Worm (Caenorhabditis elegans) whole organism, L1 larva: ENCODE measurements around the gene sax-7.

Experiments used
- C16A3.4 ChIP-seq: fragments of 150-350 bp; optimal IDR thresholded peaks from 2 replicates; lab custom pipeline; 2014; ENCODE audit warnings: missing biosample characterization, missing genetic modification characterization
- C34B4.2 ChIP-seq: sonication (generic microtip); optimal IDR thresholded peaks from 2 replicates; lab custom pipeline; 2017; ENCODE audit warnings: mild to moderate bottlenecking, missing genetic modification characterization, missing compliant biosample characterization
- F16B12.6 ChIP-seq: fragments of 150-350 bp; optimal IDR thresholded peaks from 2 replicates; lab custom pipeline; 2014; ENCODE audit warnings: missing biosample characterization, missing genetic modification characterization
- aly-2 ChIP-seq: fragments of 150-350 bp; optimal IDR thresholded peaks from 2 replicates; lab custom pipeline; 2014; ENCODE audit warnings: missing biosample characterization, missing genetic modification characterization
- ama-1 ChIP-seq: fragments of 150-350 bp; optimal IDR thresholded peaks from 2 replicates; lab custom pipeline; 2014
- blmp-1 ChIP-seq: fragments of 150-350 bp; optimal IDR thresholded peaks from 2 replicates; lab custom pipeline; 2014; ENCODE audit warnings: missing biosample characterization, missing genetic modification characterization
- ceh-63 ChIP-seq: fragments of 200-800 bp; sonication (Bioruptor generic); optimal IDR thresholded peaks from 2 replicates; lab custom pipeline; 2018; ENCODE audit warnings: mild to moderate bottlenecking, missing genetic modification characterization, missing compliant biosample characterization
- ceh-8 ChIP-seq: fragments of 200-800 bp; sonication (Bioruptor generic); optimal IDR thresholded peaks from 2 replicates; lab custom pipeline; 2018; ENCODE audit warnings: mild to moderate bottlenecking, missing genetic modification characterization, moderate library complexity, missing compliant biosample characterization
- ceh-88 ChIP-seq: fragments of 200-800 bp; sonication (Bioruptor generic); IDR thresholded peaks from 2 replicates; pipeline ENCODE4 v1.3.6; 2022; ENCODE audit warnings: missing genetic modification characterization, missing compliant biosample characterization
- egl-13 ChIP-seq: sonication (generic microtip); optimal IDR thresholded peaks from 2 replicates; lab custom pipeline; 2016; ENCODE audit warnings: missing genotype, missing genetic modification reagents, missing genetic modification characterization, missing compliant biosample characterization
- ets-5 ChIP-seq: fragments of 200-800 bp; sonication (Bioruptor generic); IDR thresholded peaks from 2 replicates; pipeline ENCODE4 v1.3.6; 2022; ENCODE audit warnings: missing genetic modification characterization, missing compliant biosample characterization
- fkh-10 ChIP-seq: sonication (generic microtip); optimal IDR thresholded peaks from 2 replicates; lab custom pipeline; 2017; ENCODE audit warnings: missing biosample characterization, missing genetic modification reagents, missing genetic modification characterization
- fkh-4 ChIP-seq: sonication (generic microtip); optimal IDR thresholded peaks from 2 replicates; lab custom pipeline; 2016; ENCODE audit warnings: missing compliant biosample characterization, missing genetic modification characterization, borderline replicate concordance
- fkh-8 ChIP-seq: sonication (generic microtip); optimal IDR thresholded peaks from 2 replicates; lab custom pipeline; 2016; ENCODE audit warnings: mild to moderate bottlenecking, missing genetic modification characterization, missing compliant biosample characterization
- fos-1 ChIP-seq: fragments of 150-350 bp; optimal IDR thresholded peaks from 2 replicates; lab custom pipeline; 2014; ENCODE audit warnings: missing biosample characterization, missing genetic modification characterization
- grh-1 ChIP-seq: fragments of 200-800 bp; sonication (Bioruptor generic); IDR thresholded peaks from 2 replicates; pipeline ENCODE4 v1.3.6; 2022; ENCODE audit warnings: missing genetic modification reagents, missing genetic modification characterization, missing compliant biosample characterization
- hlh-4 ChIP-seq: sonication (generic microtip); optimal IDR thresholded peaks from 2 replicates; lab custom pipeline; 2016; ENCODE audit warnings: mild to moderate bottlenecking, missing genetic modification characterization, missing compliant biosample characterization
- lin-13 ChIP-seq: fragments of 150-350 bp; optimal IDR thresholded peaks from 2 replicates; lab custom pipeline; 2014; ENCODE audit warnings: missing biosample characterization, missing genetic modification reagents, missing genetic modification characterization
- lin-14 ChIP-seq: fragments of 200-800 bp; sonication (Bioruptor generic); optimal IDR thresholded peaks from 2 replicates; lab custom pipeline; 2018; ENCODE audit warnings: mild to moderate bottlenecking, missing genetic modification characterization, moderate library complexity, missing compliant biosample characterization
- lin-15B ChIP-seq: fragments of 150-350 bp; sonication (generic microtip); optimal IDR thresholded peaks from 3 replicates; lab custom pipeline; 2014; ENCODE audit warnings: missing biosample characterization, missing genetic modification characterization
- lin-35 ChIP-seq, 2 experiments: fragments of 150-350 bp; optimal IDR thresholded peaks; 2 replicates each; lab custom pipeline; 2014; ENCODE audit warnings: missing biosample characterization in 2 of 2, missing genetic modification characterization in 2 of 2, missing genetic modification reagents in 2 of 2
- lir-3 ChIP-seq: sonication (generic microtip); optimal IDR thresholded peaks from 2 replicates; lab custom pipeline; 2016; ENCODE audit warnings: mild to moderate bottlenecking, missing genetic modification characterization, moderate library complexity, missing compliant biosample characterization; ENCODE audit not compliant: poor library complexity
- lsy-2 ChIP-seq, 2 experiments: fragments of 150-350 bp; optimal IDR thresholded peaks; 2 replicates each; lab custom pipeline; 2014; ENCODE audit warnings: missing biosample characterization in 2 of 2, missing genetic modification characterization in 2 of 2
- mab-9 ChIP-seq: fragments of 200-800 bp; sonication (Bioruptor generic); IDR thresholded peaks from 2 replicates; pipeline ENCODE4 v1.3.6; 2022; ENCODE audit warnings: missing genetic modification reagents, missing genetic modification characterization, missing compliant biosample characterization
- mdl-1 ChIP-seq, 2 experiments: fragments of 150-350 bp; optimal IDR thresholded peaks; 2 replicates each; lab custom pipeline; 2014 to 2017; ENCODE audit warnings: missing biosample characterization in 2 of 2, missing genetic modification characterization in 2 of 2, inconsistent platforms in 1 of 2
- mef-2 ChIP-seq: fragments of 150-350 bp; optimal IDR thresholded peaks from 2 replicates; lab custom pipeline; 2014; ENCODE audit warnings: missing biosample characterization, missing genetic modification characterization
- mep-1 ChIP-seq: fragments of 150-350 bp; optimal IDR thresholded peaks from 2 replicates; lab custom pipeline; 2014; ENCODE audit warnings: missing biosample characterization, missing genetic modification characterization
- nhr-11 ChIP-seq: fragments of 150-350 bp; optimal IDR thresholded peaks from 2 replicates; lab custom pipeline; 2014; ENCODE audit warnings: missing biosample characterization, missing genetic modification characterization
- nhr-12 ChIP-seq: sonication (generic microtip); optimal IDR thresholded peaks from 2 replicates; lab custom pipeline; 2017; ENCODE audit warnings: missing biosample characterization, missing genetic modification characterization
- nhr-20 ChIP-seq: sonication (generic microtip); optimal IDR thresholded peaks from 2 replicates; lab custom pipeline; 2016; ENCODE audit warnings: mild to moderate bottlenecking, missing genetic modification characterization, missing compliant biosample characterization
- nhr-237 ChIP-seq: fragments of 150-350 bp; optimal IDR thresholded peaks from 2 replicates; lab custom pipeline; 2014; ENCODE audit warnings: missing biosample characterization, missing genetic modification characterization
- nhr-28 ChIP-seq: fragments of 150-350 bp; optimal IDR thresholded peaks from 2 replicates; lab custom pipeline; 2014; ENCODE audit warnings: missing biosample characterization, missing genetic modification characterization
- nhr-47 ChIP-seq: sonication (generic microtip); optimal IDR thresholded peaks from 2 replicates; lab custom pipeline; 2016; ENCODE audit warnings: mild to moderate bottlenecking, missing genetic modification characterization, moderate library complexity, missing compliant biosample characterization
- nhr-71 ChIP-seq: sonication (generic microtip); optimal IDR thresholded peaks from 2 replicates; lab custom pipeline; 2016; ENCODE audit warnings: mild to moderate bottlenecking, missing genetic modification characterization, moderate library complexity, missing compliant biosample characterization
- nhr-76 ChIP-seq: sonication (generic microtip); optimal IDR thresholded peaks from 2 replicates; lab custom pipeline; 2017; ENCODE audit warnings: missing biosample characterization, missing genetic modification characterization
- nhr-77 ChIP-seq: fragments of 150-350 bp; optimal IDR thresholded peaks from 2 replicates; lab custom pipeline; 2014; ENCODE audit warnings: missing biosample characterization, missing genetic modification characterization
- nhr-84 ChIP-seq: sonication (generic microtip); optimal IDR thresholded peaks from 2 replicates; lab custom pipeline; 2017; ENCODE audit warnings: missing biosample characterization, missing genetic modification characterization
- pax-3 ChIP-seq: fragments of 200-800 bp; sonication (Bioruptor generic); optimal IDR thresholded peaks from 2 replicates; lab custom pipeline; 2018; ENCODE audit warnings: mild to moderate bottlenecking, missing genetic modification characterization, moderate library complexity, missing compliant biosample characterization
- pqm-1 ChIP-seq: sonication (generic microtip); optimal IDR thresholded peaks from 3 replicates; lab custom pipeline; 2017; ENCODE audit warnings: missing biosample characterization, missing genetic modification characterization
- skn-1 ChIP-seq: fragments of 150-350 bp; optimal IDR thresholded peaks from 2 replicates; lab custom pipeline; 2014; ENCODE audit warnings: missing biosample characterization, missing genetic modification characterization
- snpc-4 ChIP-seq: fragments of 150-350 bp; optimal IDR thresholded peaks from 2 replicates; lab custom pipeline; 2014; ENCODE audit warnings: missing biosample characterization, missing genetic modification characterization
- snu-23 ChIP-seq: sonication (generic microtip); optimal IDR thresholded peaks from 2 replicates; lab custom pipeline; 2016; ENCODE audit warnings: missing genetic modification characterization, missing compliant biosample characterization
- sox-4 ChIP-seq: sonication (generic microtip); optimal IDR thresholded peaks from 2 replicates; lab custom pipeline; 2016; ENCODE audit warnings: missing genetic modification characterization, missing compliant biosample characterization
- sup-37 ChIP-seq: fragments of 200-800 bp; sonication (Bioruptor generic); optimal IDR thresholded peaks from 2 replicates; lab custom pipeline; 2018; ENCODE audit warnings: mild to moderate bottlenecking, missing genetic modification characterization, missing compliant biosample characterization
- swsn-7 ChIP-seq: sonication (generic microtip); optimal IDR thresholded peaks from 2 replicates; lab custom pipeline; 2016; ENCODE audit warnings: missing genetic modification characterization, missing compliant biosample characterization
- tbx-2 ChIP-seq: sonication (generic microtip); optimal IDR thresholded peaks from 2 replicates; lab custom pipeline; 2016; ENCODE audit warnings: missing genetic modification characterization, missing compliant biosample characterization
- unc-98 ChIP-seq: fragments of 200-800 bp; sonication (Bioruptor generic); IDR thresholded peaks from 2 replicates; pipeline ENCODE4 v1.3.6; 2022; ENCODE audit warnings: missing genetic modification characterization, missing compliant biosample characterization
- vab-15 ChIP-seq: sonication (generic microtip); optimal IDR thresholded peaks from 2 replicates; lab custom pipeline; 2017; ENCODE audit warnings: missing genotype, mild to moderate bottlenecking, missing genetic modification characterization, missing compliant biosample characterization
- xbp-1 ChIP-seq: sonication (generic microtip); optimal IDR thresholded peaks from 2 replicates; lab custom pipeline; 2016; ENCODE audit warnings: missing genetic modification characterization, missing compliant biosample characterization
- ztf-4 ChIP-seq: fragments of 150-350 bp; optimal IDR thresholded peaks from 2 replicates; lab custom pipeline; 2014; ENCODE audit warnings: missing biosample characterization, missing genetic modification characterization

The sax-7 gene

DNA sequence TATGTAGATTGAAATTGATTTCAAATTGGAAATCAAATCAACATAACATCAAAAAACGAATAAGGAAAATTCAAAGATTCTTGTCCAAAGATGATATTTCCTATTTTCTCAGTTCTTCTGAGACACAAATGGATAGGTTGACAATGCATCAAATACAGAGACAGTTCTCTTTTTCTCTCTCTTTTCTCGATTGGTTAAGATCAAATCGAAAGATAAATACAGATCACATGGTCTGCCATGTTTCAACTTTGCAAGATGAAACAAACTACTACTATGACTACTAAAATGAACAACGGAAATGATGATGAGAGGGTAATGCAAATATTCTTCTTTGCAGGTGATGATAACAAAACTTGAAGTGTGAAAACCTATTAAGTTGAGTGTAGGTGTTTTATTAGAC lies 26.0 kb upstream of the sax-7 start (continued):
- TF ChIP-seq grh-1 (GFP tag; lab: Robert Waterston, UW) (peak; percentile 45), swsn-7 (no peak), mep-1 (tag; lab: Kevin White, UChicago) (peak; percentile 79), lin-14 (peak; percentile 91), nhr-28 (tag; lab: Kevin White, UChicago) (no peak), tbx-2 (tag; lab: Kevin White, UChicago) (peak; percentile 50), vab-15 (tag; lab: Kevin White, UChicago) (no peak), unc-98 (GFP tag; lab: Robert Waterston, UW) (no peak), egl-13 (tag; lab: Kevin White, UChicago) (no peak), lin-13 (no peak), nhr-11 (tag; lab: Kevin White, UChicago) (no peak), sup-37 (GFP tag; lab: Kevin White, UChicago) (no peak), lin-15B (tag; lab: Kevin White, UChicago) (no peak), xbp-1 (tag; lab: Kevin White, UChicago) (no peak), blmp-1 (tag; lab: Kevin White, UChicago) (peak; percentile 77), snpc-4 (tag; lab: Kevin White, UChicago) (no peak), mab-9 (GFP tag; lab: Robert Waterston, UW) (no peak), nhr-47 (tag; lab: Kevin White, UChicago) (peak; percentile 19), nhr-71 (tag; lab: Kevin White, UChicago) (peak; percentile 82), lir-3 (tag; lab: Kevin White, UChicago) (peak; percentile 11), nhr-84 (tag; lab: Kevin White, UChicago) (no peak), ets-5 (GFP tag; lab: Robert Waterston, UW) (no peak), fkh-8 (tag; lab: Kevin White, UChicago) (no peak), fos-1 (tag; lab: Kevin White, UChicago) (no peak), pax-3 (tag; lab: Kevin White, UChicago) (no peak), mef-2 (tag; lab: Kevin White, UChicago) (no peak), ztf-4 (tag; lab: Kevin White, UChicago) (no peak), sox-4 (tag; lab: Kevin White, UChicago) (no peak), F16B12.6 (tag; lab: Kevin White, UChicago) (no peak), nhr-237 (tag; lab: Kevin White, UChicago) (no peak), lsy-2 (tag; optimal IDR thresholded peaks at IDR 0.05; lab: Kevin White, UChicago) (peak; percentile 39 to 70), skn-1 (tag; lab: Kevin White, UChicago) (no peak), aly-2 (no peak), ama-1 (lab: Kevin White, UChicago) (no peak), snu-23 (GFP tag; lab: Kevin White, UChicago) (peak; percentile 74), nhr-20 (tag; lab: Kevin White, UChicago) (peak; percentile 86), ceh-88 (GFP tag; lab: Robert Waterston, UW) (no peak), fkh-4 (no peak), ceh-8 (GFP tag; lab: Kevin White, UChicago) (no peak), ceh-63 (GFP tag; lab: Kevin White, UChicago) (no peak), hlh-4 (no peak), C34B4.2 (tag; lab: Kevin White, UChicago) (no peak), nhr-12 (tag; lab: Kevin White, UChicago) (no peak), mdl-1 (tag; optimal IDR thresholded peaks at IDR 0.05; lab: Kevin White, UChicago) (peak in 1 of 2 experiments; percentile 26), C16A3.4 (tag; lab: Kevin White, UChicago) (peak; percentile 58), fkh-10 (GFP tag; lab: Kevin White, UChicago) (no peak), nhr-77 (no peak), pqm-1 (tag; lab: Kevin White, UChicago) (no peak), lin-35 (GFP tag; optimal IDR thresholded peaks at IDR 0.05; lab: Kevin White, UChicago) (peak; percentile 15 to 48), nhr-76 (tag; lab: Kevin White, UChicago) (no peak)
